Worm (Caenorhabditis elegans) whole organism, L2 larva: ENCODE data around the gene selt-1.1.

Experiments used
- C34F6.9 ChIP-seq: fragments of 150-350 bp; optimal IDR thresholded peaks from 2 replicates; lab custom pipeline; 2014; ENCODE audit warnings: missing biosample characterization, missing genetic modification characterization
- F13H6.1 ChIP-seq: sonication (generic microtip); optimal IDR thresholded peaks from 2 replicates; lab custom pipeline; 2016; ENCODE audit warnings: missing genetic modification characterization, missing compliant biosample characterization
- R02D3.7 ChIP-seq: fragments of 150-350 bp; optimal IDR thresholded peaks from 2 replicates; lab custom pipeline; 2014; ENCODE audit warnings: missing biosample characterization, missing genetic modification characterization
- Y55F3AM.14 ChIP-seq: fragments of 200-800 bp; sonication (Bioruptor generic); optimal IDR thresholded peaks from 2 replicates; lab custom pipeline; 2018; ENCODE audit warnings: mild to moderate bottlenecking, missing genetic modification characterization, missing compliant biosample characterization
- ZK546.5 ChIP-seq: sonication (generic microtip); optimal IDR thresholded peaks from 2 replicates; lab custom pipeline; 2017; ENCODE audit warnings: missing biosample characterization, missing genetic modification characterization
- alr-1 ChIP-seq: fragments of 150-350 bp; optimal IDR thresholded peaks from 2 replicates; lab custom pipeline; 2014; ENCODE audit warnings: missing biosample characterization, missing genetic modification characterization
- aly-2 ChIP-seq: fragments of 150-350 bp; optimal IDR thresholded peaks from 2 replicates; lab custom pipeline; 2014; ENCODE audit warnings: missing biosample characterization, missing genetic modification characterization
- ama-1 ChIP-seq: fragments of 150-350 bp; optimal IDR thresholded peaks from 2 replicates; lab custom pipeline; 2018; ENCODE audit warnings: inconsistent platforms
- blmp-1 ChIP-seq: sonication (generic microtip); optimal IDR thresholded peaks from 2 replicates; lab custom pipeline; 2017; ENCODE audit warnings: missing genetic modification characterization, mild to moderate bottlenecking, missing compliant biosample characterization, antibody characterized with exemption, moderate library complexity; ENCODE audit not compliant: insufficient read depth
- ceh-16 ChIP-seq: fragments of 150-350 bp; optimal IDR thresholded peaks from 2 replicates; lab custom pipeline; 2014; ENCODE audit warnings: missing biosample characterization, missing genetic modification characterization
- ceh-82 ChIP-seq: fragments of 150-350 bp; optimal IDR thresholded peaks from 2 replicates; lab custom pipeline; 2014; ENCODE audit warnings: missing biosample characterization, missing genetic modification characterization
- crh-2 ChIP-seq: sonication (generic microtip); optimal IDR thresholded peaks from 2 replicates; lab custom pipeline; 2017; ENCODE audit warnings: missing biosample characterization, missing genetic modification characterization
- dmd-4 ChIP-seq: sonication (generic microtip); optimal IDR thresholded peaks from 2 replicates; lab custom pipeline; 2017; ENCODE audit warnings: missing biosample characterization, missing genetic modification characterization
- egl-27 ChIP-seq: sonication (generic microtip); optimal IDR thresholded peaks from 3 replicates; lab custom pipeline; 2017; ENCODE audit warnings: missing biosample characterization, missing genetic modification reagents, missing genetic modification characterization
- elt-1 ChIP-seq: fragments of 150-350 bp; optimal IDR thresholded peaks from 2 replicates; lab custom pipeline; 2014; ENCODE audit warnings: missing biosample characterization, missing genetic modification characterization
- elt-3 ChIP-seq: sonication (generic microtip); optimal IDR thresholded peaks from 2 replicates; lab custom pipeline; 2017; ENCODE audit warnings: missing biosample characterization, missing genetic modification characterization
- fos-1 ChIP-seq: fragments of 150-350 bp; optimal IDR thresholded peaks from 2 replicates; lab custom pipeline; 2014; ENCODE audit warnings: missing biosample characterization, missing genetic modification characterization
- gmeb-1 ChIP-seq: fragments of 150-350 bp; optimal IDR thresholded peaks from 2 replicates; lab custom pipeline; 2014; ENCODE audit warnings: missing biosample characterization, missing genetic modification characterization
- lin-11 ChIP-seq: fragments of 150-350 bp; sonication (generic microtip); optimal IDR thresholded peaks from 2 replicates; lab custom pipeline; 2014; ENCODE audit warnings: missing biosample characterization, missing genetic modification characterization, inconsistent platforms, mixed read lengths
- lin-13 ChIP-seq: fragments of 150-350 bp; optimal IDR thresholded peaks from 2 replicates; lab custom pipeline; 2014; ENCODE audit warnings: missing biosample characterization, missing genetic modification reagents, missing genetic modification characterization
- lin-39 ChIP-seq: fragments of 150-350 bp; optimal IDR thresholded peaks from 2 replicates; lab custom pipeline; 2014; ENCODE audit warnings: missing biosample characterization, missing genetic modification reagents, missing genetic modification characterization
- lsy-2 ChIP-seq, 2 experiments: fragments of 150-350 bp in 1 of 2; sonication (generic microtip) in 1 of 2; optimal IDR thresholded peaks; 2 replicates each; lab custom pipeline; 2014 to 2017; ENCODE audit warnings: missing biosample characterization in 2 of 2, missing genetic modification characterization in 2 of 2
- mab-5 ChIP-seq: fragments of 150-350 bp; optimal IDR thresholded peaks from 2 replicates; lab custom pipeline; 2014; ENCODE audit warnings: missing biosample characterization, missing genetic modification characterization
- mbf-1 ChIP-seq: sonication (generic microtip); optimal IDR thresholded peaks from 2 replicates; lab custom pipeline; 2017; ENCODE audit warnings: missing biosample characterization, missing genetic modification characterization
- mdl-1 ChIP-seq, 2 experiments: fragments of 150-350 bp in 1 of 2; sonication (generic microtip) in 1 of 2; optimal IDR thresholded peaks; 2 replicates each; lab custom pipeline; 2017; ENCODE audit warnings: missing biosample characterization in 2 of 2, missing genetic modification characterization in 2 of 2
- nhr-10 ChIP-seq: sonication (generic microtip); optimal IDR thresholded peaks from 2 replicates; lab custom pipeline; 2017; ENCODE audit warnings: missing biosample characterization, missing genetic modification characterization
- nhr-11 ChIP-seq: fragments of 150-350 bp; optimal IDR thresholded peaks from 2 replicates; lab custom pipeline; 2014; ENCODE audit warnings: missing biosample characterization, missing genetic modification characterization
- nhr-12 ChIP-seq: fragments of 150-350 bp; optimal IDR thresholded peaks from 2 replicates; lab custom pipeline; 2014; ENCODE audit warnings: missing biosample characterization, missing genetic modification characterization
- nhr-129 ChIP-seq: fragments of 150-350 bp; optimal IDR thresholded peaks from 2 replicates; lab custom pipeline; 2014; ENCODE audit warnings: missing biosample characterization, missing genetic modification characterization
- nhr-21 ChIP-seq: fragments of 150-350 bp; optimal IDR thresholded peaks from 2 replicates; lab custom pipeline; 2014; ENCODE audit warnings: missing biosample characterization, missing genetic modification characterization
- nhr-23 ChIP-seq: fragments of 150-350 bp; optimal IDR thresholded peaks from 2 replicates; lab custom pipeline; 2014; ENCODE audit warnings: missing biosample characterization, missing genetic modification reagents, missing genetic modification characterization
- nhr-237 ChIP-seq: fragments of 150-350 bp; optimal IDR thresholded peaks from 2 replicates; lab custom pipeline; 2014; ENCODE audit warnings: missing biosample characterization, missing genetic modification characterization
- nhr-25 ChIP-seq: fragments of 150-350 bp; sonication (generic microtip); optimal IDR thresholded peaks from 3 replicates; lab custom pipeline; 2014; ENCODE audit warnings: missing biosample characterization, missing genetic modification characterization
- nhr-6 ChIP-seq: fragments of 150-350 bp; optimal IDR thresholded peaks from 2 replicates; lab custom pipeline; 2014; ENCODE audit warnings: missing biosample characterization, missing genetic modification characterization
- nhr-77 ChIP-seq: fragments of 150-350 bp; optimal IDR thresholded peaks from 2 replicates; lab custom pipeline; 2014; ENCODE audit warnings: missing biosample characterization, missing genetic modification characterization
- peb-1 ChIP-seq: fragments of 150-350 bp; optimal IDR thresholded peaks from 2 replicates; lab custom pipeline; 2014; ENCODE audit warnings: missing biosample characterization, missing genetic modification characterization
- sem-4 ChIP-seq: fragments of 150-350 bp; optimal IDR thresholded peaks from 2 replicates; lab custom pipeline; 2014; ENCODE audit warnings: missing biosample characterization, missing genetic modification reagents, missing genetic modification characterization
- skn-1 ChIP-seq: sonication (generic microtip); optimal IDR thresholded peaks from 2 replicates; lab custom pipeline; 2017; ENCODE audit warnings: missing biosample characterization, missing genetic modification characterization
- sma-3 ChIP-seq: sonication (generic microtip); optimal IDR thresholded peaks from 2 replicates; lab custom pipeline; 2016; ENCODE audit warnings: missing genetic modification reagents, missing genetic modification characterization, missing compliant biosample characterization
- sma-9 ChIP-seq, 2 experiments: fragments of 150-350 bp in 1 of 2; sonication (generic microtip) in 1 of 2; optimal IDR thresholded peaks; 2 replicates each; lab custom pipeline; 2014 to 2016; ENCODE audit warnings: missing genetic modification characterization in 2 of 2, mild to moderate bottlenecking in 1 of 2, missing biosample characterization in 1 of 2, missing compliant biosample characterization in 1 of 2, missing genetic modification reagents in 1 of 2, moderate library complexity in 1 of 2
- snpc-4 ChIP-seq: fragments of 150-350 bp; optimal IDR thresholded peaks from 2 replicates; lab custom pipeline; 2014; ENCODE audit warnings: missing biosample characterization, missing genetic modification characterization
- unc-39 ChIP-seq: fragments of 150-350 bp; optimal IDR thresholded peaks from 2 replicates; lab custom pipeline; 2014; ENCODE audit warnings: missing biosample characterization, missing genetic modification characterization
- unc-55 ChIP-seq: fragments of 150-350 bp; sonication (generic microtip); optimal IDR thresholded peaks from 3 replicates; lab custom pipeline; 2014; ENCODE audit warnings: missing biosample characterization, missing genetic modification reagents, missing genetic modification characterization
- unc-62 ChIP-seq: fragments of 150-350 bp; optimal IDR thresholded peaks from 2 replicates; lab custom pipeline; 2014; ENCODE audit warnings: missing biosample characterization, missing genetic modification reagents, missing genetic modification characterization
- zag-1 ChIP-seq: fragments of 150-350 bp; optimal IDR thresholded peaks from 2 replicates; lab custom pipeline; 2014; ENCODE audit warnings: missing biosample characterization, missing genetic modification characterization
- ztf-1 ChIP-seq: fragments of 200-800 bp; sonication (Bioruptor generic); conservative IDR thresholded peaks from 2 replicates; pipeline ENCODE4 v1.3.6; 2022; ENCODE audit warnings: missing genetic modification characterization, missing compliant biosample characterization
- ztf-11 ChIP-seq: sonication (generic microtip); optimal IDR thresholded peaks from 2 replicates; lab custom pipeline; 2017; ENCODE audit warnings: missing biosample characterization, missing genetic modification characterization
- ztf-4 ChIP-seq: fragments of 150-350 bp; optimal IDR thresholded peaks from 2 replicates; lab custom pipeline; 2014; ENCODE audit warnings: missing biosample characterization, missing genetic modification characterization

The selt-1.1 gene

ce11 chrX:11523704-11524103 lies 22.6 kb downstream of the selt-1.1 start:
- TF ChIP-seq nhr-23 (tag; lab: Kevin White, UChicago), result no peak
- TF ChIP-seq unc-55, result no peak

ce11 chrX:11522058-11522757 lies 24.1 kb downstream of the selt-1.1 start, which contains the start of gene sdc-2:
TSS of gene sdc-2 (plus strand) at chrX:11522707.
- TF ChIP-seq C34F6.9 (no peak), nhr-129 (tag; lab: Kevin White, UChicago) (peak; percentile 93), lin-13 (GFP tag; lab: Kevin White, UChicago) (no peak), nhr-6 (tag; lab: Kevin White, UChicago) (peak; percentile 86), ztf-4 (tag; lab: Kevin White, UChicago) (no peak), lin-11 (tag; lab: Kevin White, UChicago) (peak; percentile 14), nhr-23 (tag; lab: Kevin White, UChicago) (no peak), ZK546.5 (tag; lab: Kevin White, UChicago) (no peak), zag-1 (tag; lab: Kevin White, UChicago) (peak; percentile 26), mbf-1 (tag; lab: Kevin White, UChicago) (no peak), gmeb-1 (tag; lab: Kevin White, UChicago) (peak; percentile 75), ztf-1 (GFP tag; lab: Robert Waterston, UW) (no peak), nhr-25 (tag; lab: Kevin White, UChicago) (no peak), mdl-1 (tag; optimal IDR thresholded peaks at IDR 0.05; lab: Kevin White, UChicago) (no peak), nhr-21 (tag; lab: Kevin White, UChicago) (peak; percentile 94), unc-39 (tag; lab: Kevin White, UChicago) (no peak), nhr-237 (tag; lab: Kevin White, UChicago) (no peak), aly-2 (tag; lab: Kevin White, UChicago) (no peak), nhr-11 (tag; lab: Kevin White, UChicago) (no peak), skn-1 (tag; lab: Kevin White, UChicago) (peak; percentile 39), F13H6.1 (peak; percentile 87), Y55F3AM.14 (GFP tag; lab: Kevin White, UChicago) (no peak), lin-39 (tag; lab: Kevin White, UChicago) (no peak), sem-4 (tag; lab: Kevin White, UChicago) (no peak), ama-1 (no peak), blmp-1 (tag; lab: Kevin White, UChicago) (peak; percentile 32), nhr-77 (no peak), R02D3.7 (no peak), egl-27 (tag; lab: Kevin White, UChicago) (peak; percentile 76), lsy-2 (tag; optimal IDR thresholded peaks at IDR 0.05; lab: Kevin White, UChicago) (peak in 1 of 2 experiments; percentile 41), elt-3 (tag; lab: Kevin White, UChicago) (no peak), ceh-82 (tag; lab: Kevin White, UChicago) (no peak), ztf-11 (tag; lab: Kevin White, UChicago) (no peak), ceh-16 (tag; lab: Kevin White, UChicago) (no peak), unc-62 (no peak), fos-1 (tag; lab: Kevin White, UChicago) (peak; percentile 77), nhr-12 (tag; lab: Kevin White, UChicago) (no peak), crh-2 (peak; percentile 92), sma-9 (GFP tag; optimal IDR thresholded peaks at IDR 0.05; lab: Kevin White, UChicago) (peak; percentile 71), sma-9 (tag; optimal IDR thresholded peaks at IDR 0.05; lab: Kevin White, UChicago) (no peak), dmd-4 (no peak), alr-1 (tag; lab: Kevin White, UChicago) (no peak), sma-3 (GFP tag; lab: Kevin White, UChicago) (peak; percentile 79), snpc-4 (tag; lab: Kevin White, UChicago) (no peak), elt-1 (tag; lab: Kevin White, UChicago) (no peak), mab-5 (tag; lab: Kevin White, UChicago) (peak; percentile 52), unc-55 (peak; percentile 67), nhr-10 (no peak), peb-1 (no peak)
